Worm (Caenorhabditis elegans) whole organism, L4 larva: Measurements from ENCODE around the gene puf-9.

ENCODE experiments used
- ZK337.2 ChIP-seq: fragments of 200-800 bp; sonication (Bioruptor generic); IDR thresholded peaks from 2 replicates; pipeline ENCODE4 v1.3.6; 2022; ENCODE audit warnings: missing genetic modification reagents, missing genetic modification characterization, missing compliant biosample characterization
- aha-1 ChIP-seq: fragments of 150-350 bp; peaks from one replicate; lab custom pipeline; 2014; ENCODE audit warnings: missing biosample characterization, missing genetic modification characterization
- egl-27 ChIP-seq: sonication (generic microtip); optimal IDR thresholded peaks from 3 replicates; lab custom pipeline; 2017; ENCODE audit warnings: missing biosample characterization, missing genetic modification reagents, missing genetic modification characterization
- mxl-2 ChIP-seq: fragments of 200-800 bp; sonication (Bioruptor generic); conservative IDR thresholded peaks from 2 replicates; pipeline ENCODE4 v1.3.6; 2022; ENCODE audit warnings: missing genetic modification reagents, missing genetic modification characterization, missing compliant biosample characterization
- nhr-10 ChIP-seq: fragments of 150-350 bp; optimal IDR thresholded peaks from 2 replicates; lab custom pipeline; 2014; ENCODE audit warnings: missing biosample characterization, missing genetic modification characterization
- nhr-237 ChIP-seq: sonication (generic microtip); optimal IDR thresholded peaks from 2 replicates; lab custom pipeline; 2017; ENCODE audit warnings: missing biosample characterization, missing genetic modification characterization
- nhr-6 ChIP-seq: fragments of 150-350 bp; optimal IDR thresholded peaks from 2 replicates; lab custom pipeline; 2014; ENCODE audit warnings: missing biosample characterization, missing genetic modification characterization
- nhr-76 ChIP-seq: fragments of 150-350 bp; optimal IDR thresholded peaks from 2 replicates; lab custom pipeline; 2014; ENCODE audit warnings: missing biosample characterization, missing genetic modification characterization
- snpc-1.2 ChIP-seq: fragments of 200-800 bp; sonication (Bioruptor generic); IDR thresholded peaks from 2 replicates; pipeline ENCODE4 v1.3.6; 2022; ENCODE audit warnings: missing genetic modification reagents, missing genetic modification characterization, missing compliant biosample characterization
- zag-1 ChIP-seq: fragments of 150-350 bp; optimal IDR thresholded peaks from 2 replicates; lab custom pipeline; 2014; ENCODE audit warnings: missing biosample characterization, missing genetic modification characterization
- zip-11 ChIP-seq: fragments of 200-800 bp; sonication (Bioruptor generic); IDR thresholded peaks from 2 replicates; pipeline ENCODE4 v1.3.6; 2022; ENCODE audit warnings: missing genetic modification characterization, missing compliant biosample characterization

ce11 chrX:5868030-5868429, 26.6 kb downstream of the puf-9 start:
- no peak for TF ChIP-seq nhr-6 (tag; lab: Kevin White, UChicago)
- TF ChIP-seq ZK337.2 (GFP tag; lab: Robert Waterston, UW): no peak
- TF ChIP-seq nhr-237 (tag; lab: Kevin White, UChicago): no peak
- no peak for TF ChIP-seq snpc-1.2 (GFP tag; lab: Robert Waterston, UW)
- no peak for TF ChIP-seq egl-27 (tag; lab: Kevin White, UChicago)
- TF ChIP-seq zip-11: no peak
- TF ChIP-seq nhr-10 (tag; lab: Kevin White, UChicago): no peak
- no peak for TF ChIP-seq zag-1 (tag; lab: Kevin White, UChicago)
- TF ChIP-seq mxl-2 (GFP tag; lab: Robert Waterston, UW): no peak
- no peak for TF ChIP-seq nhr-76 (tag; lab: Kevin White, UChicago)
- peak; percentile 40 for TF ChIP-seq aha-1 (tag; lab: Kevin White, UChicago)
